Worm (Caenorhabditis elegans) whole organism, young adult: ENCODE measurements around the gene ubxn-4.

Source experiments
- B0019.2 ChIP-seq: fragments of 200-800 bp; sonication (Bioruptor generic); conservative IDR thresholded peaks from 2 replicates; pipeline ENCODE4 v1.3.6; 2022; ENCODE audit warnings: missing genetic modification reagents, missing genetic modification characterization, missing compliant biosample characterization
- B0261.1 ChIP-seq: sonication (generic microtip); optimal IDR thresholded peaks from 2 replicates; lab custom pipeline; 2016; ENCODE audit warnings: mild to moderate bottlenecking, missing genetic modification characterization, moderate library complexity, missing compliant biosample characterization
- B0336.3 ChIP-seq: fragments of 200-800 bp; sonication (Bioruptor generic); IDR thresholded peaks from 2 replicates; pipeline ENCODE4 v1.3.6; 2022; ENCODE audit warnings: missing genetic modification characterization, missing compliant biosample characterization
- F10E7.11 ChIP-seq: sonication (generic microtip); optimal IDR thresholded peaks from 2 replicates; lab custom pipeline; 2017; ENCODE audit warnings: mild to moderate bottlenecking, missing genetic modification characterization, moderate library complexity, missing compliant biosample characterization
- F22D6.2 ChIP-seq: sonication (generic microtip); optimal IDR thresholded peaks from 2 replicates; lab custom pipeline; 2016; ENCODE audit warnings: mild to moderate bottlenecking, missing genetic modification characterization, missing compliant biosample characterization
- F33H1.4 ChIP-seq: fragments of 200-800 bp; sonication (Bioruptor generic); IDR thresholded peaks from 2 replicates; pipeline ENCODE4 v1.3.6; 2022; ENCODE audit warnings: missing genetic modification reagents, missing genetic modification characterization, missing compliant biosample characterization
- F39B2.1 ChIP-seq: fragments of 200-800 bp; sonication (Bioruptor generic); IDR thresholded peaks from 2 replicates; pipeline ENCODE4 v1.3.6; 2022; ENCODE audit warnings: missing genetic modification reagents, missing genetic modification characterization, missing compliant biosample characterization
- F57C9.4 ChIP-seq: sonication (generic microtip); optimal IDR thresholded peaks from 2 replicates; lab custom pipeline; 2017; ENCODE audit warnings: mild to moderate bottlenecking, missing genetic modification characterization, missing compliant biosample characterization
- K11D2.4 ChIP-seq: fragments of 200-800 bp; sonication (Bioruptor generic); IDR thresholded peaks from 2 replicates; pipeline ENCODE4 v1.3.6; 2022; ENCODE audit warnings: missing genetic modification reagents, missing genetic modification characterization, missing compliant biosample characterization
- K12H6.12 ChIP-seq: fragments of 200-800 bp; sonication (Bioruptor generic); optimal IDR thresholded peaks from 2 replicates; lab custom pipeline; 2018; ENCODE audit warnings: mild to moderate bottlenecking, missing genetic modification characterization, missing compliant biosample characterization
- T26A5.8 ChIP-seq: sonication (generic microtip); optimal IDR thresholded peaks from 2 replicates; lab custom pipeline; 2016; ENCODE audit warnings: missing genetic modification characterization, missing compliant biosample characterization
- Y67H2A.10 ChIP-seq: fragments of 200-800 bp; sonication (Bioruptor generic); conservative IDR thresholded peaks from 2 replicates; pipeline ENCODE4 v1.3.6; 2022; ENCODE audit warnings: missing genetic modification reagents, missing genetic modification characterization, missing compliant biosample characterization
- Y79H2A.3 ChIP-seq: fragments of 200-800 bp; sonication (Bioruptor generic); conservative IDR thresholded peaks from 2 replicates; pipeline ENCODE4 v1.3.6; 2022; ENCODE audit warnings: missing genetic modification reagents, missing genetic modification characterization, missing compliant biosample characterization
- Y95B8A.8 ChIP-seq: fragments of 200-800 bp; sonication (Bioruptor generic); IDR thresholded peaks from 2 replicates; pipeline ENCODE4 v1.3.6; 2022; ENCODE audit warnings: missing genetic modification reagents, missing genetic modification characterization, missing compliant biosample characterization
- ZK185.1 ChIP-seq: sonication (generic microtip); optimal IDR thresholded peaks from 2 replicates; lab custom pipeline; 2016; ENCODE audit warnings: mild to moderate bottlenecking, missing genetic modification characterization, missing compliant biosample characterization; ENCODE audit not compliant: poor library complexity, severe bottlenecking
- athp-1 ChIP-seq: sonication (generic microtip); optimal IDR thresholded peaks from 2 replicates; lab custom pipeline; 2017; ENCODE audit warnings: mild to moderate bottlenecking, missing genetic modification characterization, missing compliant biosample characterization
- attf-3 ChIP-seq: fragments of 200-800 bp; sonication (Bioruptor generic); conservative IDR thresholded peaks from 2 replicates; pipeline ENCODE4 v1.3.6; 2022; ENCODE audit warnings: missing genetic modification reagents, missing genetic modification characterization, missing compliant biosample characterization
- attf-6 ChIP-seq: fragments of 200-800 bp; sonication (Bioruptor generic); IDR thresholded peaks from 2 replicates; pipeline ENCODE4 v1.3.6; 2022; ENCODE audit warnings: missing genetic modification reagents, missing genetic modification characterization, missing compliant biosample characterization
- ccch-3 ChIP-seq: fragments of 200-800 bp; sonication (Bioruptor generic); optimal IDR thresholded peaks from 2 replicates; lab custom pipeline; 2018; ENCODE audit warnings: mild to moderate bottlenecking, missing genetic modification characterization, missing compliant biosample characterization
- ceh-27 ChIP-seq: fragments of 200-800 bp; sonication (Bioruptor generic); optimal IDR thresholded peaks from 2 replicates; lab custom pipeline; 2018; ENCODE audit warnings: mild to moderate bottlenecking, missing genetic modification characterization, moderate library complexity, missing compliant biosample characterization
- ceh-40 ChIP-seq: fragments of 200-800 bp; sonication (Bioruptor generic); IDR thresholded peaks from 2 replicates; pipeline ENCODE4 v1.3.6; 2022; ENCODE audit warnings: missing genetic modification characterization, missing compliant biosample characterization
- ceh-58 ChIP-seq: fragments of 200-800 bp; sonication (Bioruptor generic); IDR thresholded peaks from 2 replicates; pipeline ENCODE4 v1.3.6; 2022; ENCODE audit warnings: missing genetic modification characterization, missing compliant biosample characterization
- ceh-91 ChIP-seq: fragments of 200-800 bp; sonication (Bioruptor generic); IDR thresholded peaks from 2 replicates; pipeline ENCODE4 v1.3.6; 2022; ENCODE audit warnings: missing genetic modification reagents, missing genetic modification characterization, missing compliant biosample characterization
- dpl-1 ChIP-seq: fragments of 150-350 bp; optimal IDR thresholded peaks from 2 replicates; lab custom pipeline; 2014; ENCODE audit warnings: missing biosample characterization, missing genetic modification reagents, missing genetic modification characterization
- efl-1 ChIP-seq: fragments of 150-350 bp; optimal IDR thresholded peaks from 2 replicates; lab custom pipeline; 2014; ENCODE audit warnings: missing biosample characterization, missing genetic modification reagents, missing genetic modification characterization
- ekl-4 ChIP-seq: fragments of 200-800 bp; sonication (Bioruptor generic); IDR thresholded peaks from 2 replicates; pipeline ENCODE4 v1.3.6; 2022; ENCODE audit warnings: missing genetic modification reagents, missing genetic modification characterization, missing compliant biosample characterization
- ets-4 ChIP-seq: fragments of 200-800 bp; sonication (Bioruptor generic); optimal IDR thresholded peaks from 2 replicates; lab custom pipeline; 2018; ENCODE audit warnings: mild to moderate bottlenecking, missing genetic modification characterization, missing compliant biosample characterization
- hlh-26 ChIP-seq: fragments of 200-800 bp; sonication (Bioruptor generic); conservative IDR thresholded peaks from 2 replicates; pipeline ENCODE4 v1.3.6; 2022; ENCODE audit warnings: missing genetic modification reagents, missing genetic modification characterization, missing compliant biosample characterization
- hmg-1.2 ChIP-seq: fragments of 200-800 bp; sonication (Bioruptor generic); IDR thresholded peaks from 2 replicates; pipeline ENCODE4 v1.3.6; 2022; ENCODE audit warnings: missing genetic modification reagents, missing genetic modification characterization, missing compliant biosample characterization
- hrde-1 ChIP-seq: sonication (generic microtip); optimal IDR thresholded peaks from 2 replicates; lab custom pipeline; 2016; ENCODE audit warnings: missing genetic modification characterization, mild to moderate bottlenecking, missing compliant biosample characterization, moderate library complexity, missing genotype, missing genetic modification reagents, borderline replicate concordance
- let-607 ChIP-seq, 2 experiments: fragments of 200-800 bp in 1 of 2; sonication (Bioruptor generic) in 1 of 2; sonication (generic microtip) in 1 of 2; optimal IDR thresholded peaks; 2 replicates each; lab custom pipeline; 2016 to 2018; ENCODE audit warnings: mild to moderate bottlenecking in 2 of 2, missing compliant biosample characterization in 2 of 2, missing genetic modification characterization in 2 of 2, moderate library complexity in 2 of 2, missing genotype in 1 of 2
- lin-26 ChIP-seq: fragments of 200-800 bp; sonication (Bioruptor generic); IDR thresholded peaks from 2 replicates; pipeline ENCODE4 v1.3.6; 2022; ENCODE audit warnings: missing genetic modification reagents, missing genetic modification characterization, missing compliant biosample characterization
- lsl-1 ChIP-seq: fragments of 200-800 bp; sonication (Bioruptor generic); optimal IDR thresholded peaks from 2 replicates; lab custom pipeline; 2018; ENCODE audit warnings: mild to moderate bottlenecking, missing genetic modification characterization, moderate library complexity, missing compliant biosample characterization
- madf-6 ChIP-seq: fragments of 200-800 bp; sonication (Bioruptor generic); IDR thresholded peaks from 2 replicates; pipeline ENCODE4 v1.3.6; 2022; ENCODE audit warnings: missing genetic modification reagents, missing genetic modification characterization, missing compliant biosample characterization
- madf-8 ChIP-seq: fragments of 200-800 bp; sonication (Bioruptor generic); conservative IDR thresholded peaks from 2 replicates; pipeline ENCODE4 v1.3.6; 2022; ENCODE audit warnings: missing genetic modification reagents, missing genetic modification characterization, missing compliant biosample characterization
- mel-28 ChIP-seq: sonication (generic microtip); optimal IDR thresholded peaks from 2 replicates; lab custom pipeline; 2016; ENCODE audit warnings: borderline replicate concordance, mild to moderate bottlenecking, missing genetic modification characterization, missing compliant biosample characterization
- nfyb-1 ChIP-seq: fragments of 200-800 bp; sonication (Bioruptor generic); IDR thresholded peaks from 2 replicates; pipeline ENCODE4 v1.3.6; 2022; ENCODE audit warnings: missing genetic modification reagents, missing genetic modification characterization, missing compliant biosample characterization
- pha-4 ChIP-seq: fragments of 150-350 bp; sonication (generic microtip); optimal IDR thresholded peaks from 2 replicates; lab custom pipeline; 2014; ENCODE audit warnings: missing biosample characterization, missing genetic modification reagents, missing genetic modification characterization
- rpc-1 ChIP-seq, 2 experiments: fragments of 150-350 bp in 1 of 2; sonication (generic microtip) in 1 of 2; optimal IDR thresholded peaks; 2 replicates each; lab custom pipeline; 2014 to 2018; ENCODE audit warnings: missing biosample characterization in 1 of 2, missing genetic modification characterization in 1 of 2, missing genetic modification reagents in 1 of 2, missing genotype in 1 of 2
- sdz-38 ChIP-seq: sonication (generic microtip); optimal IDR thresholded peaks from 2 replicates; lab custom pipeline; 2016; ENCODE audit warnings: missing genotype, missing genetic modification characterization, missing compliant biosample characterization
- tbx-9 ChIP-seq: sonication (generic microtip); optimal IDR thresholded peaks from 2 replicates; lab custom pipeline; 2016; ENCODE audit warnings: borderline replicate concordance, missing genetic modification characterization, inconsistent platforms, missing compliant biosample characterization
- unc-130 ChIP-seq: sonication (generic microtip); optimal IDR thresholded peaks from 2 replicates; lab custom pipeline; 2016; ENCODE audit warnings: missing genetic modification reagents, missing genetic modification characterization, missing compliant biosample characterization
- ztf-25 ChIP-seq: fragments of 200-800 bp; sonication (Bioruptor generic); IDR thresholded peaks from 2 replicates; pipeline ENCODE4 v1.3.6; 2022; ENCODE audit warnings: missing genetic modification reagents, missing genetic modification characterization, missing compliant biosample characterization
- ztf-26 ChIP-seq: sonication (generic microtip); optimal IDR thresholded peaks from 2 replicates; lab custom pipeline; 2017; ENCODE audit warnings: missing genetic modification characterization, missing compliant biosample characterization

The ubxn-4 gene

ce11 chrIII:8369172-8369571, 36.2 kb downstream of the ubxn-4 start:
- TF ChIP-seq ztf-25 (GFP tag; lab: Robert Waterston, UW) (no peak), mel-28 (tag; lab: Kevin White, UChicago) (no peak), T26A5.8 (tag; lab: Kevin White, UChicago) (no peak), Y79H2A.3 (no peak), ceh-27 (GFP tag; lab: Kevin White, UChicago) (no peak), attf-6 (GFP tag; lab: Robert Waterston, UW) (no peak), K12H6.12 (tag; lab: Kevin White, UChicago) (no peak), pha-4 (tag; lab: Kevin White, UChicago) (no peak), hlh-26 (no peak), ZK185.1 (tag; lab: Kevin White, UChicago) (no peak), ccch-3 (no peak)

- TF ChIP-seq tbx-9 (no peak), Y95B8A.8 (GFP tag; lab: Robert Waterston, UW) (no peak), Y67H2A.10 (no peak)
These were observed 36.7 kb downstream of the ubxn-4 start, which contains the start of gene R05D3.9 for ce11 chrIII:8368619-8369018. R05D3.9 (minus strand) TSS chrIII:8368719.

ce11 chrIII:8363253-8364061, 41.9 kb downstream of the ubxn-4 start, which contains the start of gene R05D3.3:
R05D3.3 (plus strand) TSS chrIII:8364011.
- TF ChIP-seq attf-6 (GFP tag; lab: Robert Waterston, UW), result no peak
- TF ChIP-seq ceh-40 (GFP tag; lab: Robert Waterston, UW), result no peak
- no peak for TF ChIP-seq attf-3 (GFP tag; lab: Robert Waterston, UW)
- TF ChIP-seq athp-1 (tag; lab: Kevin White, UChicago), result no peak
- TF ChIP-seq F33H1.4 (GFP tag; lab: Robert Waterston, UW), result peak; percentile 55; the same call in 1 of the 2 replicates
- no peak for TF ChIP-seq hrde-1 (tag; lab: Kevin White, UChicago)
- no peak for TF ChIP-seq K11D2.4 (GFP tag; lab: Robert Waterston, UW)
- TF ChIP-seq F10E7.11 (tag; lab: Kevin White, UChicago), result no peak
- no peak for TF ChIP-seq dpl-1 (GFP tag; lab: Kevin White, UChicago)
- no peak for TF ChIP-seq let-607 (tag; optimal IDR thresholded peaks at IDR 0.05; lab: Kevin White, UChicago)
- no peak for TF ChIP-seq B0336.3 (GFP tag; lab: Robert Waterston, UW)
- peak; percentile 1 for TF ChIP-seq efl-1 (GFP tag; lab: Kevin White, UChicago)
- no peak for TF ChIP-seq ekl-4 (GFP tag; lab: Robert Waterston, UW)
- TF ChIP-seq ztf-26 (tag; lab: Kevin White, UChicago), result no peak
- TF ChIP-seq F22D6.2, result no peak
- no peak for TF ChIP-seq ceh-58
- peak; percentile 44 for TF ChIP-seq madf-6 (GFP tag; lab: Robert Waterston, UW)
- no peak for TF ChIP-seq nfyb-1
- no peak for TF ChIP-seq ets-4 (GFP tag; lab: Kevin White, UChicago)
- TF ChIP-seq lsl-1 (GFP tag; lab: Kevin White, UChicago), result peak; percentile 74
- no peak for TF ChIP-seq lin-26
- no peak for TF ChIP-seq B0019.2
- no peak for TF ChIP-seq madf-8 (GFP tag; lab: Robert Waterston, UW)
- TF ChIP-seq ceh-91, result peak; percentile 84
- TF ChIP-seq hlh-26, result no peak
- no peak for TF ChIP-seq F39B2.1 (GFP tag; lab: Robert Waterston, UW)
- no peak for TF ChIP-seq unc-130
- no peak for TF ChIP-seq sdz-38
- TF ChIP-seq F57C9.4 (tag; lab: Kevin White, UChicago), result no peak
- no peak for TF ChIP-seq rpc-1 (optimal IDR thresholded peaks at IDR 0.05; lab: Kevin White, UChicago)
- TF ChIP-seq rpc-1 (tag; optimal IDR thresholded peaks at IDR 0.05; lab: Kevin White, UChicago), result no peak
- TF ChIP-seq hmg-1.2 (GFP tag; lab: Robert Waterston, UW), result no peak
- no peak for TF ChIP-seq B0261.1 (tag; lab: Kevin White, UChicago)
- no peak for TF ChIP-seq ztf-25 (GFP tag; lab: Robert Waterston, UW)
